Worm (Caenorhabditis elegans) whole organism, L4 larva: ENCODE data around the gene srbc-43.

Experiments used
- aha-1 ChIP-seq: fragments of 150-350 bp; peaks from one replicate; lab custom pipeline; 2014; ENCODE audit warnings: missing biosample characterization, missing genetic modification characterization
- aly-2 ChIP-seq: sonication (generic microtip); optimal IDR thresholded peaks from 2 replicates; lab custom pipeline; 2018; ENCODE audit warnings: missing biosample characterization, missing genetic modification characterization
- ama-1 ChIP-seq: fragments of 150-350 bp; optimal IDR thresholded peaks from 2 replicates; lab custom pipeline; 2014; ENCODE audit warnings: inconsistent platforms, mixed read lengths
- egl-27 ChIP-seq: sonication (generic microtip); optimal IDR thresholded peaks from 3 replicates; lab custom pipeline; 2017; ENCODE audit warnings: missing biosample characterization, missing genetic modification reagents, missing genetic modification characterization
- jun-1 ChIP-seq: fragments of 150-350 bp; optimal IDR thresholded peaks from 2 replicates; lab custom pipeline; 2014; ENCODE audit warnings: missing biosample characterization, missing genetic modification reagents, missing genetic modification characterization
- nhr-11 ChIP-seq: fragments of 150-350 bp; optimal IDR thresholded peaks from 2 replicates; lab custom pipeline; 2014; ENCODE audit warnings: missing biosample characterization, missing genetic modification characterization
- nhr-237 ChIP-seq: sonication (generic microtip); optimal IDR thresholded peaks from 2 replicates; lab custom pipeline; 2017; ENCODE audit warnings: missing biosample characterization, missing genetic modification characterization
- nhr-28 ChIP-seq: fragments of 150-350 bp; optimal IDR thresholded peaks from 2 replicates; lab custom pipeline; 2014; ENCODE audit warnings: missing biosample characterization, missing genetic modification characterization
- pha-4 ChIP-seq, 2 experiments: fragments of 150-350 bp in 1 of 2; fragments of 200-800 bp in 1 of 2; sonication (Bioruptor generic) in 1 of 2; IDR thresholded peaks in 1 of 2; optimal IDR thresholded peaks in 1 of 2; 2 replicates each; pipeline versions ENCODE4 v1.3.6 to Lab custom; 2014 to 2022; ENCODE audit warnings: missing genetic modification characterization in 2 of 2, missing genetic modification reagents in 2 of 2, missing biosample characterization in 1 of 2, missing compliant biosample characterization in 1 of 2
- tag-97 ChIP-seq: fragments of 200-800 bp; sonication (Bioruptor generic); IDR thresholded peaks from 2 replicates; pipeline ENCODE4 v1.3.6; 2022; ENCODE audit warnings: missing genetic modification characterization, missing compliant biosample characterization
- unc-62 ChIP-seq, 3 experiments: fragments of 150-350 bp in 1 of 3; sonication (generic microtip); optimal IDR thresholded peaks in 2 of 3; peaks in 1 of 3; 1 replicate in 1 of 3; 2 replicates in 2 of 3; lab custom pipeline; 2014 to 2017; ENCODE audit warnings: missing biosample characterization in 3 of 3, missing genetic modification characterization in 3 of 3, missing genetic modification reagents in 3 of 3, missing genotype in 1 of 3
- ztf-11 ChIP-seq: fragments of 150-350 bp; optimal IDR thresholded peaks from 2 replicates; lab custom pipeline; 2014; ENCODE audit warnings: missing biosample characterization, missing genetic modification characterization

DNA sequence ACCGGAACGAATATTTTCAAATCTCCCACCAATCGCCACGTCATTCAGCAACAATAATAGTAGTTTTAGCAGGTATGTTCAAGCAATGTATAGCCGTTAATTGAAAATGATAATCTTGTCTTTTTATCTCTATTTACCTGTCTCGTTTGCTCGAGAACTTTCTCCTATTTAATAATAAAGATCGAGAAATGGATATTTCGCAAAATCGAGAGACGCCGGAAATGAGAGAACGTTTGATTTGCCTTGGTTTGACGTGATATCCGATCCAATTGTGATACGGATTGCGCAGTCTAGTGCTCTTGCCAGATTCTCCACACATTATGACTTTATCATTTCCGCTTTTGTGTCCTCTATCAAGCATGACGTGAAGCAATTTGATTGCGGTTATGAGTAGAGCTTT is 16.5 kb downstream of the srbc-43 start:
- TF ChIP-seq nhr-28: no peak
- TF ChIP-seq jun-1: no peak
- TF ChIP-seq unc-62 (GFP tag; optimal IDR thresholded peaks at IDR 0.05 in 1 of 2; lab: Kevin White, UChicago): no peak
- no peak for TF ChIP-seq unc-62 (tag; optimal IDR thresholded peaks at IDR 0.05; lab: Kevin White, UChicago)
- no peak for TF ChIP-seq nhr-11
- no peak for TF ChIP-seq aly-2 (tag; lab: Kevin White, UChicago)
- no peak for TF ChIP-seq aha-1 (tag; lab: Kevin White, UChicago)
- no peak for TF ChIP-seq tag-97 (GFP tag; lab: Robert Waterston, UW)
- TF ChIP-seq ztf-11: no peak
- no peak for TF ChIP-seq pha-4 (GFP tag; IDR thresholded peaks at IDR 0.05; lab: Robert Waterston, UW)
- TF ChIP-seq pha-4 (tag; optimal IDR thresholded peaks at IDR 0.05; lab: Kevin White, UChicago): no peak
- no peak for TF ChIP-seq ama-1
- TF ChIP-seq egl-27: no peak
- no peak for TF ChIP-seq nhr-237 (tag; lab: Kevin White, UChicago)
